Worm (Caenorhabditis elegans) whole organism, young adult: Measurements from ENCODE around the gene K11E4.6.

ENCODE experiments used
- F22D6.2 ChIP-seq: sonication (generic microtip); optimal IDR thresholded peaks from 2 replicates; lab custom pipeline; 2016; ENCODE audit warnings: mild to moderate bottlenecking, missing genetic modification characterization, missing compliant biosample characterization
- F49E8.2 ChIP-seq: sonication (generic microtip); optimal IDR thresholded peaks from 3 replicates; lab custom pipeline; 2017; ENCODE audit warnings: missing genetic modification characterization, mild to moderate bottlenecking, missing compliant biosample characterization, antibody characterized with exemption, moderate library complexity; ENCODE audit not compliant: insufficient read depth
- T07F8.4 ChIP-seq: sonication (generic microtip); optimal IDR thresholded peaks from 2 replicates; lab custom pipeline; 2016; ENCODE audit warnings: mild to moderate bottlenecking, missing genetic modification characterization, moderate library complexity, missing compliant biosample characterization
- Y79H2A.3 ChIP-seq: fragments of 200-800 bp; sonication (Bioruptor generic); conservative IDR thresholded peaks from 2 replicates; pipeline ENCODE4 v1.3.6; 2022; ENCODE audit warnings: missing genetic modification reagents, missing genetic modification characterization, missing compliant biosample characterization
- ZK185.1 ChIP-seq: sonication (generic microtip); optimal IDR thresholded peaks from 2 replicates; lab custom pipeline; 2016; ENCODE audit warnings: mild to moderate bottlenecking, missing genetic modification characterization, missing compliant biosample characterization; ENCODE audit not compliant: poor library complexity, severe bottlenecking
- madf-3 ChIP-seq: fragments of 200-800 bp; sonication (Bioruptor generic); IDR thresholded peaks from 2 replicates; pipeline ENCODE4 v1.3.6; 2022; ENCODE audit warnings: missing genetic modification reagents, missing genetic modification characterization, missing compliant biosample characterization
- madf-8 ChIP-seq: fragments of 200-800 bp; sonication (Bioruptor generic); conservative IDR thresholded peaks from 2 replicates; pipeline ENCODE4 v1.3.6; 2022; ENCODE audit warnings: missing genetic modification reagents, missing genetic modification characterization, missing compliant biosample characterization
- nfya-1 ChIP-seq: sonication (generic microtip); optimal IDR thresholded peaks from 2 replicates; lab custom pipeline; 2017; ENCODE audit warnings: antibody characterized with exemption, missing compliant biosample characterization, missing genetic modification characterization, borderline replicate concordance; ENCODE audit not compliant: insufficient read depth
- ztf-18 ChIP-seq: sonication (generic microtip); optimal IDR thresholded peaks from 2 replicates; lab custom pipeline; 2016; ENCODE audit warnings: missing genotype, mild to moderate bottlenecking, missing genetic modification characterization, missing compliant biosample characterization
- ztf-28 ChIP-seq: fragments of 200-800 bp; sonication (Bioruptor generic); IDR thresholded peaks from 2 replicates; pipeline ENCODE4 v1.3.6; 2022; ENCODE audit warnings: missing genetic modification reagents, missing genetic modification characterization, missing compliant biosample characterization

DNA sequence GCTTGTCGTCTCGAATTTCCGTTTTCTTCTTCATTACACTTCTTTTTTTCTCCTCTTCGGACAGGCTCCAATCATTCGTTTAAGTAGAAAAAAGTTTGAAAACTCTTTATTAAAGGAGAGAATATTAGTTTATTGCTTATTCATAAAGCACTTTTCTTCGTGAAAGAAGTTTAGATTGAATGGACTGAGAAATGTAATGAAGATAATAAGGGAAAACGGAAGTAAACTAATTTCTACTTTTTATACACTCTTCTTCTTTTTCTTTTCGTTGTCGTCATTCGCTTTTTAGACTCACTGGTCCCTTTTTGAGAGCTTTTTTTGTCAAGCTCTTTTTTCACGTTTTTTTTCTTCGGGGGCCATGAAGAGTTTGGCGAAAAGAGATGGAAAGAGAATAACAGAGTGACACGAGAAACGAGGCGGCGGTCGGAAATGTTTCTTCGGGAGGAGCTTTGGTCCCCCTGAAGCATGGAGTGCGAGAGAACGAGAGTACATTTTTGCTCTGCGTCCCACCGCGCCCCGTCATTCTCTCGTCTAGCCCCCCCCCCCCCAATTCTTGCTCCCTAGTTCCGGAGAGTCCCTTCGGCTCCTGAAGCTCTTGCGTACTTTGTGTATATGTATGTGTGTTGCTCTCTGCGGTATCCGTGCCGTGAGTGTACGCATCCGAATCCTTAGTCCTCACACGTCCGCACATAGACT is 14.8 kb downstream of the K11E4.6 start:
- TF ChIP-seq madf-8 (GFP tag; lab: Robert Waterston, UW) (no peak), ztf-28 (GFP tag; lab: Robert Waterston, UW) (no peak), ZK185.1 (tag; lab: Kevin White, UChicago) (no peak), ztf-18 (tag; lab: Kevin White, UChicago) (no peak), T07F8.4 (tag; lab: Kevin White, UChicago) (no peak), madf-3 (GFP tag; lab: Robert Waterston, UW) (no peak), Y79H2A.3 (GFP tag; lab: Robert Waterston, UW) (no peak), F22D6.2 (no peak), nfya-1 (no peak), F49E8.2 (tag; lab: Kevin White, UChicago) (no peak)
